Fruit fly (Drosophila melanogaster): ENCODE measurements around the gene Pde9.

Gene Pde9

dm6 chrX:12747746-12748710, 149.1 kb downstream of the Pde9 start:
- peak; percentile 68 for TF ChIP-seq noc (tag; optimal IDR thresholded peaks at IDR 0.05)

dm6 chrX:12745117-12745516, 152.0 kb downstream of the Pde9 start:
- TF ChIP-seq noc (tag; optimal IDR thresholded peaks at IDR 0.05) = no peak

DNA sequence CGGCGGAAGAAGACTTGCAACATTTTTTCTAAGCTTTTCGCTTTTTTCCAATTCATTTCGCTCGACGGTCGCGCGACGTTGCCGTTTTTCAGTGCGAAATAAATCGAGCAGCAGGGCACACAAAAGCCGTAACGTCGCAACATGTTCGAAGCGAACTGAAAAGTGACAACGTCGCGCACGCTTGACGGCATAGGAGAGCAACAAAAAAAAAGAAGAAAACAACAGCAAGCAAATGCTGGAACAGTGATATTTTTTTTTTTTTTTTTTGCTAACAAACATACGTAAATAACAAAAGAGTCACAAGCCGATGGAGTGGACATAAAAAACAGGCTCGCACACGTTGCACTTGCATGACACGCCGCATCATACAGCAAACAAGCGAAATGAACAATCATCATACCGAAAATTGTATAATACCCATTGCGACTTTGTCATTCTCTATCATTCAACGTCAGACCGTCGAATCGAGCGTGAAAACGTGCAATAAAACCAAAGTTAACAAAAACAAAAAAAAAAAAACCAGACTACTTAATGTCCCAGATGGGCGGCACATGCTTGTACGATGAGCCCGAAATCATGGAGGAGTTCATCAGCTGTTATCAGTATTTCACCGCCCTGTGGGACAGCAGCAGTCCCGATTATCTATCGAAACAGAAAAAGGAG, 153.0 kb downstream of the Pde9 start, which contains the start of gene CG4004:
Gene CG4004 (plus strand): TSS at position 187 of the 663 bp plus-strand sequence.
- TF ChIP-seq noc (tag; optimal IDR thresholded peaks at IDR 0.05) = no peak

- TF ChIP-seq noc (tag; optimal IDR thresholded peaks at IDR 0.05) = no peak
Observed at dm6 chrX:12743296-12743695, 153.8 kb downstream of the Pde9 start.

dm6 chrX:12742651-12743020, 154.5 kb downstream of the Pde9 start:
- TF ChIP-seq noc (tag; optimal IDR thresholded peaks at IDR 0.05) = no peak

dm6 chrX:12741914-12742650, 155.0 kb downstream of the Pde9 start, which contains the start of gene Smr:
Gene Smr, minus strand, starts transcription at chrX:12742618.
- TF ChIP-seq noc (tag; optimal IDR thresholded peaks at IDR 0.05) = no peak

DNA sequence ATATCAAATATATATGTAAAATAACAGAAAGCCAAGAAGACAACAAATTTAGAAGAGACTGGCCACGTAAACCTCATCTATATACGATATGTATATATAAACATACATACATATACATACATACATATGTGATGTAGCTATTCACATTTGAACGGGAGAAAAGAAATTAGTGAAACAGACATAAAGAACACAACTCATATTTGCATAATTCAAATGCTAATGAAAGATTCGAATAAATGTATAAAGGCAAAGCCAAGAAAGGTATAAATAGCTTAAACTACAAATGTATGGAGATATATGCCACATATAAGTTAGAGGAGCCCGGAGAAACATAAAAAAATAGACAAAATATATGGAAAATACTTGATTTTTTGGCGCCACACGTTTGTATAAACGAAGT, 156.7 kb downstream of the Pde9 start:
- TF ChIP-seq noc (tag; optimal IDR thresholded peaks at IDR 0.05) = no peak

dm6 chrX:12739789-12740188, 157.3 kb downstream of the Pde9 start:
- no peak for TF ChIP-seq noc (tag; optimal IDR thresholded peaks at IDR 0.05)

DNA sequence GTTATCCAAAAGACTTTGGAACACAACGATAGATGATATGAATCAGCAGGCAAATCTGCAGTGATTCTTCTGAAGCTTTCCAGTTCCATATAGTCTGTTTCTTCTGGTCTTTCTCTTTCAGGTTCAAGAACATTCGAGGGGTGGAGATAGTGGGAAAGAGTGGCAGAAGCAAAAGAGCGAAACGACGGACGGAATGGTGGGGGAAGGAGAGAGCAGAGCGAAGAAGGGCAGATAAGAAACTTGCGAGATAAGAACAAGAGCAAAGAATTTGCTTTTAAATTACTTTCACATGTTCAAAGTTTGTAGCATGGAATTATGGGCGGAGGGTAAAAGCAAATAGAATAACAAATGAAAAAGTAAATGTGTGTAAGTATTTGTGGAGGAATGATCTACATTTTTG, 158.1 kb downstream of the Pde9 start:
- peak; percentile 55 for TF ChIP-seq noc (tag; optimal IDR thresholded peaks at IDR 0.05)

dm6 chrX:12737735-12738390, 159.3 kb downstream of the Pde9 start:
- TF ChIP-seq noc (tag; optimal IDR thresholded peaks at IDR 0.05) = peak; percentile 79

- TF ChIP-seq noc (tag; optimal IDR thresholded peaks at IDR 0.05) = peak; percentile 49
Observed at dm6 chrX:12737057-12737734, 159.9 kb downstream of the Pde9 start.

All from whole organism, larva.